Worm (Caenorhabditis elegans) whole organism, mixed stage, embryonic: Measurements from ENCODE around the gene EEED8.2.

ENCODE experiments used
- M03D4.4 ChIP-seq: sonication (generic microtip); optimal IDR thresholded peaks from 2 replicates; lab custom pipeline; 2017; ENCODE audit warnings: mild to moderate bottlenecking, missing genetic modification characterization, missing compliant biosample characterization
- bed-3 ChIP-seq: fragments of 200-800 bp; sonication (Bioruptor generic); optimal IDR thresholded peaks from 3 replicates; lab custom pipeline; 2018; ENCODE audit warnings: mild to moderate bottlenecking, missing genetic modification characterization, moderate library complexity, missing compliant biosample characterization
- blmp-1 ChIP-seq: fragments of 150-350 bp; optimal IDR thresholded peaks from 2 replicates; lab custom pipeline; 2014; ENCODE audit warnings: missing biosample characterization, missing genetic modification characterization
- ceh-39 ChIP-seq: fragments of 150-350 bp; optimal IDR thresholded peaks from 2 replicates; lab custom pipeline; 2014; ENCODE audit warnings: missing biosample characterization, missing genetic modification characterization
- ces-1 ChIP-seq: fragments of 150-350 bp; optimal IDR thresholded peaks from 2 replicates; lab custom pipeline; 2014; ENCODE audit warnings: missing biosample characterization, missing genetic modification reagents, missing genetic modification characterization
- cnd-1 ChIP-seq: fragments of 200-800 bp; sonication (Bioruptor generic); optimal IDR thresholded peaks from 2 replicates; lab custom pipeline; 2018; ENCODE audit warnings: mild to moderate bottlenecking, missing genetic modification characterization, missing compliant biosample characterization
- drap-1 ChIP-seq: fragments of 200-800 bp; sonication (Bioruptor generic); optimal IDR thresholded peaks from 3 replicates; lab custom pipeline; 2018; ENCODE audit warnings: mild to moderate bottlenecking, missing genetic modification characterization, missing compliant biosample characterization
- elt-1 ChIP-seq: sonication (generic microtip); optimal IDR thresholded peaks from 2 replicates; lab custom pipeline; 2017; ENCODE audit warnings: missing genetic modification characterization, mild to moderate bottlenecking, missing compliant biosample characterization, antibody characterized with exemption, moderate library complexity, borderline replicate concordance; ENCODE audit not compliant: insufficient read depth
- elt-3 ChIP-seq: fragments of 150-350 bp; optimal IDR thresholded peaks from 2 replicates; lab custom pipeline; 2014; ENCODE audit warnings: missing biosample characterization, missing genetic modification characterization
- flh-1 ChIP-seq: fragments of 200-800 bp; sonication (Bioruptor generic); optimal IDR thresholded peaks from 2 replicates; lab custom pipeline; 2018; ENCODE audit warnings: mild to moderate bottlenecking, missing genetic modification characterization, moderate library complexity, missing compliant biosample characterization
- ham-2 ChIP-seq: fragments of 200-800 bp; sonication (Bioruptor generic); optimal IDR thresholded peaks from 2 replicates; lab custom pipeline; 2018; ENCODE audit warnings: mild to moderate bottlenecking, missing genetic modification characterization, missing compliant biosample characterization
- hlh-1 ChIP-seq: fragments of 150-350 bp; optimal IDR thresholded peaks from 2 replicates; lab custom pipeline; 2014; ENCODE audit warnings: missing biosample characterization, missing genetic modification reagents, missing genetic modification characterization
- lin-13 ChIP-seq: fragments of 150-350 bp; optimal IDR thresholded peaks from 2 replicates; lab custom pipeline; 2014; ENCODE audit warnings: missing biosample characterization, missing genetic modification characterization
- lin-32 ChIP-seq: fragments of 200-800 bp; sonication (Bioruptor generic); optimal IDR thresholded peaks from 2 replicates; lab custom pipeline; 2018; ENCODE audit warnings: mild to moderate bottlenecking, missing genetic modification characterization, missing compliant biosample characterization
- lsy-2 ChIP-seq: fragments of 150-350 bp; optimal IDR thresholded peaks from 2 replicates; lab custom pipeline; 2014; ENCODE audit warnings: missing biosample characterization, missing genetic modification characterization
- mab-5 ChIP-seq: fragments of 150-350 bp; optimal IDR thresholded peaks from 2 replicates; lab custom pipeline; 2014; ENCODE audit warnings: missing biosample characterization, missing genetic modification characterization
- mep-1 ChIP-seq: fragments of 150-350 bp; optimal IDR thresholded peaks from 2 replicates; lab custom pipeline; 2017; ENCODE audit warnings: missing biosample characterization, missing genetic modification reagents, missing genetic modification characterization, inconsistent platforms
- mls-2 ChIP-seq: sonication (generic microtip); optimal IDR thresholded peaks from 2 replicates; lab custom pipeline; 2016; ENCODE audit warnings: mild to moderate bottlenecking, missing genetic modification characterization, moderate library complexity, missing compliant biosample characterization
- nhr-2 ChIP-seq: fragments of 150-350 bp; optimal IDR thresholded peaks from 2 replicates; lab custom pipeline; 2014; ENCODE audit warnings: missing biosample characterization, missing genetic modification characterization
- nhr-28 ChIP-seq: fragments of 150-350 bp; optimal IDR thresholded peaks from 2 replicates; lab custom pipeline; 2014; ENCODE audit warnings: missing biosample characterization, missing genetic modification characterization
- nhr-76 ChIP-seq: sonication (generic microtip); optimal IDR thresholded peaks from 2 replicates; lab custom pipeline; 2017; ENCODE audit warnings: missing biosample characterization, missing genetic modification characterization
- sem-2 ChIP-seq: fragments of 200-800 bp; sonication (Bioruptor generic); optimal IDR thresholded peaks from 2 replicates; lab custom pipeline; 2018; ENCODE audit warnings: mild to moderate bottlenecking, missing genetic modification characterization, missing compliant biosample characterization
- snpc-4 ChIP-seq: fragments of 150-350 bp; optimal IDR thresholded peaks from 2 replicates; lab custom pipeline; 2014; ENCODE audit warnings: missing biosample characterization, missing genetic modification characterization
- tbx-8 ChIP-seq: fragments of 200-800 bp; sonication (Bioruptor generic); optimal IDR thresholded peaks from 2 replicates; lab custom pipeline; 2018; ENCODE audit warnings: mild to moderate bottlenecking, missing genetic modification characterization, moderate library complexity, missing compliant biosample characterization
- unc-62 ChIP-seq: fragments of 150-350 bp; optimal IDR thresholded peaks from 2 replicates; lab custom pipeline; 2014; ENCODE audit warnings: missing biosample characterization, missing genetic modification reagents, missing genetic modification characterization
- zip-8 ChIP-seq: fragments of 150-350 bp; optimal IDR thresholded peaks from 2 replicates; lab custom pipeline; 2014; ENCODE audit warnings: missing biosample characterization, missing genetic modification characterization
- ztf-11 ChIP-seq: fragments of 150-350 bp; optimal IDR thresholded peaks from 2 replicates; lab custom pipeline; 2014; ENCODE audit warnings: missing biosample characterization, missing genetic modification characterization

The EEED8.2 gene

DNA sequence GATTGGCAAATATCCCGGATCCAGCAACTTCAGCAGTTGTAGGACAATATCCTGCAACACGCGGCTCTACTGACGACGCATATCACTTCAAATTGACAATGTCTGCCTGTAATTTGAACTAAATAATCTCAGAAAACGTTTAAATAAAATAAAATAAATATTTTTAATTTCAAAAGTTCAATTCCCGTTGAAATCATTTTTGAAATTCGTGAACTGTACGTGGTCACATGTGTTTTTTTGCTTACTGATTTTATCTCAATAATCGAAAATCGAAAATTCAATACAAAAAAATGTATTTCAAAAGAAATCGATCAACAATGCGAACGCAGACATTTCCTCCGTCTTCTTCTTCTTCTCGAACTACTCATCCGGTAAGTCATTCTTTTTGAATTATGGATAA is 21.1 kb downstream of the EEED8.2 start, which contains the start of gene F07F6.1:
Gene F07F6.1 (plus strand): TSS at position 301 of the 400 bp plus-strand sequence.
- TF ChIP-seq unc-62 (GFP tag; lab: Kevin White, UChicago) (no peak), snpc-4 (tag; lab: Kevin White, UChicago) (no peak), nhr-2 (tag; lab: Kevin White, UChicago) (no peak), mab-5 (no peak), ces-1 (GFP tag; lab: Kevin White, UChicago) (no peak), lin-32 (GFP tag; lab: Kevin White, UChicago) (no peak), drap-1 (no peak), sem-2 (GFP tag; lab: Kevin White, UChicago) (no peak), bed-3 (GFP tag; lab: Kevin White, UChicago) (no peak), mep-1 (no peak), ham-2 (GFP tag; lab: Kevin White, UChicago) (no peak), elt-3 (tag; lab: Kevin White, UChicago) (no peak), lsy-2 (tag; lab: Kevin White, UChicago) (no peak)
- TF ChIP-seq, all 35 proteins: peak for 0

DNA sequence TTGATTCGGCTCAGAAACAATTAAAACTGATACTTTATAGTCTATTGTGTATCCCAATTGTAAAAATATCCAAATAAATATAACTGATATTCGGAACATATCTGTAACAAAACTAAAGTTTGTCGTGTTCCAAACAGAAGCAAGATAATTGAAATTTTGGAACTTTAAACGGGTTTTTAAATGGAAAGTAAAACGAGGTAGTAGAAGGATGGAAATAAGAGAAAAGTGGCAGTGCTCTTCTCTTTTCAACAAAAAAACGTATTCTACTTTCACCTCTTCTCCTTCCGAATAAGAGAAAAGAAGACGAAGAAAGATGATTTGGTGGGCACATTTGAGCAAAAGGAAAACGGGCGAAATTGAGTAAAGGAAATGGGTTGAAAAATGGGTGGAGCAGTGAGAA is 30.0 kb downstream of the EEED8.2 start, which contains the start of gene nmr-1:
Gene nmr-1 (minus strand): TSS at position 101 of the 400 bp plus-strand sequence.
- no peak for TF ChIP-seq mls-2 (tag; lab: Kevin White, UChicago)
- TF ChIP-seq blmp-1 (tag; lab: Kevin White, UChicago), result no peak
- TF ChIP-seq hlh-1, result no peak
- no peak for TF ChIP-seq lin-13 (tag; lab: Kevin White, UChicago)
- no peak for TF ChIP-seq elt-3 (tag; lab: Kevin White, UChicago)
- TF ChIP-seq ham-2 (GFP tag; lab: Kevin White, UChicago), result no peak
- no peak for TF ChIP-seq ztf-11 (tag; lab: Kevin White, UChicago)
- no peak for TF ChIP-seq cnd-1
- no peak for TF ChIP-seq ces-1 (GFP tag; lab: Kevin White, UChicago)

DNA sequence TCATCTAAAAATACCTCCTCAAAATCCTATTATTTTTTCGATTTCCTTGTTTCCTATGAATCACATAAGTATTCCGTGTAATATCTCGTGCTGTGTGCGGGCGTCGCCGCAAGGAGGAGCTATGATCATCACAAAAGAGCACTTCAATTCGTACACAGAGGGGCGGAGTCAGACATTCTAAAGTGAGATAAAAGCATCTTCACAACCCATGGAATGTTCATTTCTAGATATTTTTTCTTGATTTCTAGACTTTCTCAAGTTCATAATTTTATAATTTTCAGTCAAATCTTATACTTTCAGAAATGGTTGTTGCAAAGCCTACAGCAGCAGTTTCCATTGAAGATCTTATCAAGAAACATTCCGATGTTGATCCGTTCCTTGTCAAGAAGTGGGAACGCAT is 30.9 kb downstream of the EEED8.2 start, which contains the start of gene cex-1:
Gene cex-1 (plus strand): TSS at position 301 of the 400 bp plus-strand sequence.
- no peak for TF ChIP-seq nhr-2 (tag; lab: Kevin White, UChicago)
- TF ChIP-seq blmp-1 (tag; lab: Kevin White, UChicago), result no peak
- TF ChIP-seq nhr-28 (tag; lab: Kevin White, UChicago), result no peak
- no peak for TF ChIP-seq hlh-1
- TF ChIP-seq mep-1, result no peak
- TF ChIP-seq ztf-11 (tag; lab: Kevin White, UChicago), result no peak
- no peak for TF ChIP-seq tbx-8 (GFP tag; lab: Kevin White, UChicago)

DNA sequence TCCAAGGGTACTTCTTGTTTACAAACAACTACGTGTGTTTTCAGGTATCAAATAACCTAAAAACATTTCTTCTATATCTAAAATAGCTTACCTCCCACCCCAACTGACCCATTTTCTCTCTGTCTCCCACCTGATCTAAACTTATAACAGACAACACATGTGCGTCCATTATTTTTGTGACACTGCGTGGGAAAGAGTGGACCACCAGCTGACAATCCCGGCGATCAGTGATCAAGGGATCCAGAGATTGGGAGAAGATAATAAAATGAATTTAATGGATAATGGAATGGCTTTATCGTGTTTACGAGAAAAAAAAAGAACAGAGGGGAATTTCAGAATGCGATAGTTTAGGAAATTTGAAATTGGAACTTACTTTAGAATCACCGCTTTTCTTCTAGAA is 32.7 kb downstream of the EEED8.2 start:
- TF ChIP-seq hlh-1 (peak; percentile 87), unc-62 (GFP tag; lab: Kevin White, UChicago) (peak; percentile 8), flh-1 (GFP tag; lab: Kevin White, UChicago) (no peak), lsy-2 (tag; lab: Kevin White, UChicago) (no peak), cnd-1 (no peak)

DNA sequence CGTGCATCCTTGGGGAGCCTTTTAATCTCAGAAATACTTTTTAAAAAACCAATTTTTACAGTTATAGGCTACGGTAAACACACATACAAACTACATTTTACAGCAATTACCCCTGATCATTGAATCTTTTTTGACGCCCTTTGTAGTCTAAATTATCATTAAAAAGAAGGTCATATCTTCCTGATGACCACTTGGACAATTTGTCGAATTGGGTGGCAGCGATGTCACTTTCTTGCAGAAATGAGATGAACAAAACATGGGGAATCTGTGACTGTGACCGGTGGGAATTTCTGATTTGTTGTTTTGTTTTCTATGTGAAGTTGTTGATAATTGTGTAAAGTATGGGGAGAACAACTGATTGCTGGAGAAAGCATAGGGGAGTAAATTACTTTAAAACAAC is 33.1 kb downstream of the EEED8.2 start:
- TF ChIP-seq flh-1 (GFP tag; lab: Kevin White, UChicago) (no peak), ztf-11 (tag; lab: Kevin White, UChicago) (no peak), zip-8 (no peak), mab-5 (no peak), nhr-28 (tag; lab: Kevin White, UChicago) (no peak), elt-1 (tag; lab: Kevin White, UChicago) (no peak), cnd-1 (no peak), sem-2 (GFP tag; lab: Kevin White, UChicago) (no peak), nhr-76 (tag; lab: Kevin White, UChicago) (no peak), lsy-2 (tag; lab: Kevin White, UChicago) (no peak), M03D4.4 (no peak), drap-1 (no peak), ceh-39 (tag; lab: Kevin White, UChicago) (no peak)

DNA sequence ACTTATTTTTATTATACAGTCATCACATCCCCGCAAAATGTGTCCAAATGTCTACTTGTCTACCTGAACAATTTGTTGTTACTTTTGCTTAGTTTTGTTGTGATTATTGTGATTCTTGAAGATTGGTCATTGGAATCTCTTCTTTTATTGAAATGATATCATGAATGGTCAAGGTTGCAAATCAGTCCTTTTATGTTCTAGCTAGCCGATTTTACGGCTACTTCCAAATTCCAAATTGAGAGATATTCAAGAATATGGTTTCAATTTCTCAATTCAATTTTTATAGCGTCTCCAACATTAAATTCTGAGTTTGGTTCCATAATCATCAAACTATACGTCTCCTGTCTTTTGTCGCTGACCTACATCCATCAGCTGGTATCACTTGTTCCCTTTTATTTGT is 34.8 kb downstream of the EEED8.2 start:
- no peak for TF ChIP-seq lsy-2 (tag; lab: Kevin White, UChicago)
- TF ChIP-seq nhr-76 (tag; lab: Kevin White, UChicago), result no peak
- TF ChIP-seq drap-1, result no peak
- no peak for TF ChIP-seq mls-2 (tag; lab: Kevin White, UChicago)
- no peak for TF ChIP-seq M03D4.4
- no peak for TF ChIP-seq lin-32 (GFP tag; lab: Kevin White, UChicago)
- TF ChIP-seq ham-2 (GFP tag; lab: Kevin White, UChicago), result no peak
